Fruit fly (Drosophila melanogaster) S2 (cell line): ENCODE measurements around the gene CG6048.

Experiments used
- CG8478 ChIP-seq: fragments of >200 bp; optimal IDR thresholded peaks from 2 replicates; lab custom pipeline; 2018
- CTCF ChIP-seq, 2 experiments: fragments of >200 bp; optimal IDR thresholded peaks; 2 replicates each; lab custom pipeline; 2018

- no peak for TF ChIP-seq CG8478 (lab: Kevin White, UChicago)
- no peak for TF ChIP-seq CTCF (optimal IDR thresholded peaks at IDR 0.05; lab: Kevin White, UChicago)
Observed at dm6 chrX:5977769-5978168, 25.4 kb downstream of the CG6048 start.
